Worm (Caenorhabditis elegans) whole organism, L1 larva: ENCODE data around the gene ceh-10.

Experiments
- lin-39 ChIP-seq: fragments of 150-350 bp; optimal IDR thresholded peaks from 2 replicates; lab custom pipeline; 2014; ENCODE audit warnings: missing biosample characterization, missing genetic modification reagents, missing genetic modification characterization
- lsy-2 ChIP-seq, 2 experiments: fragments of 150-350 bp; optimal IDR thresholded peaks; 2 replicates each; lab custom pipeline; 2014; ENCODE audit warnings: missing biosample characterization in 2 of 2, missing genetic modification characterization in 2 of 2
- mab-9 ChIP-seq: fragments of 200-800 bp; sonication (Bioruptor generic); IDR thresholded peaks from 2 replicates; pipeline ENCODE4 v1.3.6; 2022; ENCODE audit warnings: missing genetic modification reagents, missing genetic modification characterization, missing compliant biosample characterization
- mdl-1 ChIP-seq, 2 experiments: fragments of 150-350 bp; optimal IDR thresholded peaks; 2 replicates each; lab custom pipeline; 2014 to 2017; ENCODE audit warnings: missing biosample characterization in 2 of 2, missing genetic modification characterization in 2 of 2, inconsistent platforms in 1 of 2
- mep-1 ChIP-seq: fragments of 150-350 bp; optimal IDR thresholded peaks from 2 replicates; lab custom pipeline; 2014; ENCODE audit warnings: missing biosample characterization, missing genetic modification characterization
- nhr-90 ChIP-seq: sonication (generic microtip); optimal IDR thresholded peaks from 2 replicates; lab custom pipeline; 2016; ENCODE audit warnings: mild to moderate bottlenecking, missing genetic modification characterization, missing compliant biosample characterization; ENCODE audit not compliant: poor library complexity
- sox-4 ChIP-seq: sonication (generic microtip); optimal IDR thresholded peaks from 2 replicates; lab custom pipeline; 2016; ENCODE audit warnings: missing genetic modification characterization, missing compliant biosample characterization
- tbx-2 ChIP-seq: sonication (generic microtip); optimal IDR thresholded peaks from 2 replicates; lab custom pipeline; 2016; ENCODE audit warnings: missing genetic modification characterization, missing compliant biosample characterization
- unc-62 ChIP-seq: fragments of 150-350 bp; optimal IDR thresholded peaks from 2 replicates; lab custom pipeline; 2014; ENCODE audit warnings: missing biosample characterization, missing genetic modification reagents, missing genetic modification characterization

ce11 chrIII:5755204-5755603 lies 43.6 kb upstream of the ceh-10 start, which contains the start of gene ida-1:
- TF ChIP-seq tbx-2 (tag; lab: Kevin White, UChicago) (no peak), mab-9 (GFP tag; lab: Robert Waterston, UW) (peak; percentile 56; the same call in 1 of the 2 replicates), sox-4 (no peak), mep-1 (tag; lab: Kevin White, UChicago) (peak; percentile 28), nhr-90 (tag; lab: Kevin White, UChicago) (no peak), lin-39 (tag; lab: Kevin White, UChicago) (no peak), mdl-1 (tag; optimal IDR thresholded peaks at IDR 0.05; lab: Kevin White, UChicago) (no peak), unc-62 (GFP tag; lab: Kevin White, UChicago) (no peak), lsy-2 (tag; optimal IDR thresholded peaks at IDR 0.05; lab: Kevin White, UChicago) (peak; percentile 3 to 55)
